Worm (Caenorhabditis elegans) whole organism, midembryonic: ENCODE data around the gene T13A10.1.
"Not testable (repeated sequence)": the region's sequence is repeated elsewhere in the genome, so short reads cannot be mapped to it uniquely, and the experiment has no call there.

Experiments used
- T22C8.4 ChIP-seq: fragments of 200-800 bp; sonication (Bioruptor generic); IDR thresholded peaks from 2 replicates; pipeline ENCODE4 v1.3.6; 2022; ENCODE audit warnings: missing genetic modification characterization, missing compliant biosample characterization
- cog-1 ChIP-seq: sonication (generic microtip); optimal IDR thresholded peaks from 2 replicates; lab custom pipeline; 2016; ENCODE audit warnings: missing genetic modification characterization, missing compliant biosample characterization
- flt-1 ChIP-seq: fragments of 200-800 bp; sonication (Bioruptor generic); IDR thresholded peaks from 2 replicates; pipeline ENCODE4 v1.3.6; 2022; ENCODE audit warnings: missing genetic modification characterization, missing compliant biosample characterization
- klf-2 ChIP-seq: fragments of 200-800 bp; sonication (Bioruptor generic); conservative IDR thresholded peaks from 2 replicates; pipeline ENCODE4 v1.3.6; 2022; ENCODE audit warnings: missing genetic modification reagents, missing genetic modification characterization, missing compliant biosample characterization
- med-1 ChIP-seq: sonication (generic microtip); optimal IDR thresholded peaks from 2 replicates; lab custom pipeline; 2017; ENCODE audit warnings: missing genetic modification characterization, mild to moderate bottlenecking, missing compliant biosample characterization, antibody characterized with exemption, missing genetic modification reagents; ENCODE audit not compliant: insufficient read depth
- ref-1 ChIP-seq: fragments of 200-800 bp; sonication (Bioruptor generic); conservative IDR thresholded peaks from 2 replicates; pipeline ENCODE4 v1.3.6; 2022; ENCODE audit warnings: missing genetic modification reagents, missing genetic modification characterization, missing compliant biosample characterization
- tab-1 ChIP-seq: fragments of 200-800 bp; sonication (Bioruptor generic); IDR thresholded peaks from 2 replicates; pipeline ENCODE4 v1.3.6; 2022; ENCODE audit warnings: missing genetic modification characterization, missing compliant biosample characterization
- ztf-23 ChIP-seq: fragments of 200-800 bp; sonication (Bioruptor generic); IDR thresholded peaks from 2 replicates; pipeline ENCODE4 v1.3.6; 2022; ENCODE audit warnings: missing genetic modification reagents, missing genetic modification characterization, missing compliant biosample characterization
- ztf-29 ChIP-seq: fragments of 200-800 bp; sonication (Bioruptor generic); IDR thresholded peaks from 2 replicates; pipeline ENCODE4 v1.3.6; 2022; ENCODE audit warnings: missing genetic modification reagents, missing genetic modification characterization, missing compliant biosample characterization

T13A10.1 gene

DNA sequence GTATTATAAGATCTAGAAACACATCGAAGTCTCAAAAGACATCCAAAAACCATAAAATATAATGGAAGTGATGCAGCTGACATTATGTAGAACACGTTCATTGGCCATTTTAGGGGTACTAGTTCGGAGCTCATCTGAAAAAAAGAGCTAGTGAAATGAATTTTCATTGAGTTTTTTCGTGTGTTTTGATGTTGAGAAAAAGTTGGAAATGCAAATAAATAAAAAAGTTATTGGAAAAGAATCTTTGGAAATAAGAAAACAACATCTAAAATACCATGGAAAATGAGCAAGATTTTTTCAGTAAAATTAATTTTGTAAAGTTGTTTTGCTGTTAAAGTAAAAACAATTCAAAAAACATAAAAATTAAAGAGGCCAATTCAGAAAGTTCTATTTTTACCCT, 14.9 kb downstream of the T13A10.1 start, which contains the start of gene srv-24:
TSS of gene srv-24 (minus strand) at position 101 of the 400 bp plus-strand sequence.
- TF ChIP-seq tab-1 (no peak), med-1 (GFP tag; lab: Kevin White, UChicago) (no peak), ztf-23 (GFP tag; lab: Robert Waterston, UW) (no peak), ztf-29 (GFP tag; lab: Robert Waterston, UW) (no peak)

DNA sequence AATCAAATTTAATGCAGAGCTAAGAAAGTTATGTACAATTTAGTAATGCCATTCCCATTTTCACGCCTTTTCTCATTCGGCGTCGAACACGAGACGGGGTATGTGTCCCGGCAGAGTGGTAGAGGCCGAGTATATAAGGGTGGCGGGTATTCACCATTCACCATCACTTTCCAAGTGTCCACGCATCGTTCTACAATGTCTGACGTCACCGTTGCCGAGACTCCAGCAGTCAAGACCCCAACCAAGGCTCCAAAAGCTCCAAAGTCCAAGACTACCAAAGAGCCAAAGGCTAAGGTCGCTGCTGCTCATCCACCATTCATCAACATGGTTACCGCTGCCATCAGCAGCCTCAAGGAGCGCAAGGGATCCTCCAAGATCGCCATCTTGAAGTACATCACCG, 18.2 kb downstream of the T13A10.1 start, which contains the start of gene hil-2:
TSS of gene hil-2 (plus strand) at position 160 of the 400 bp plus-strand sequence.
- no peak for TF ChIP-seq klf-2 (GFP tag; lab: Robert Waterston, UW)
- TF ChIP-seq ztf-29 (GFP tag; lab: Robert Waterston, UW) = no peak
- no peak for TF ChIP-seq ztf-23 (GFP tag; lab: Robert Waterston, UW)
- no peak for TF ChIP-seq T22C8.4 (GFP tag; lab: Robert Waterston, UW)
- TF ChIP-seq flt-1 (GFP tag; lab: Robert Waterston, UW) = peak; percentile 75; the same call in 1 of the 2 replicates

DNA sequence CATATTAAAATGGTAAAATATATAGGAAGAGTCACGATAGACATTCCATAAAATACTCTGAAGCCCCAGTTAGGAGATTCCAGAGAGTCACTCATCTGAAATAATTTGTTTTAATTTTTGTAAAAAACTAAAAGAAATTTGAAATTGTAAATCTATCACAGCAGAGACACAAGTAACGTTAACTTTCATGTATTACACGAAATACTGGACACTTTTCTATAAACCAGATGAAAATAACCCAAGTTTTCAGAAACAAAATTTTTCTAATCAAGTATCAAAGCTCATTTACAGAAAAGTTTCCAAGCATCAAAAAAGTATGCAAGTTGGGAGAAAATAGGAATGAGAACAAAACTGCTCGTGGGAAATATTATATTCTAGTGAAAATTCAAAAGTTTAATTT, 22.4 kb downstream of the T13A10.1 start, which contains the start of gene srv-27:
TSS of gene srv-27 (minus strand) at position 101 of the 400 bp plus-strand sequence.
- TF ChIP-seq flt-1 (GFP tag; lab: Robert Waterston, UW) (no peak), med-1 (GFP tag; lab: Kevin White, UChicago) (no peak), tab-1 (no peak), T22C8.4 (GFP tag; lab: Robert Waterston, UW) (no peak), ref-1 (GFP tag; lab: Robert Waterston, UW) (no peak), klf-2 (GFP tag; lab: Robert Waterston, UW) (no peak), ztf-29 (GFP tag; lab: Robert Waterston, UW) (no peak), cog-1 (tag; lab: Kevin White, UChicago) (no peak), ztf-23 (GFP tag; lab: Robert Waterston, UW) (no peak)

DNA sequence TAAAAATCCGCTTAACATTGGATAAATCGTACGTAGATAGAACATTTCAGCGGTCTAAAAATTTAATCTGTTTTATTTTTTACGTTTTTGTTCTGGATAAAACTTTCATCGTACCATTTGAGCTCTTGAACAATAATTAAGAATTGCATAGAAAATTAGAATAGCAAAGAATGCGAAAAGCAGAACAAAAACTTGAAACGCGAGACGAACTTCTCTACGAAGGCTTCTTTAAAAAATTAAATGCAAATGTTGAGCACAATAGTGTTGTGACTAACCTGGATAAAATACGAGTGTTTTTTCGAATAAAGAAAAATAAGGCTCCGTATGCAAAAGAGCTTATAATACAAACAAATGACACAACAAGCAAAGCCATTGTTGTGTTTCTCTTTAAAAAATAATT, 23.6 kb downstream of the T13A10.1 start:
- TF ChIP-seq ztf-29 (GFP tag; lab: Robert Waterston, UW) (no peak), flt-1 (GFP tag; lab: Robert Waterston, UW) (no peak), ref-1 (GFP tag; lab: Robert Waterston, UW) (no peak), klf-2 (GFP tag; lab: Robert Waterston, UW) (no peak), T22C8.4 (GFP tag; lab: Robert Waterston, UW) (no peak)

DNA sequence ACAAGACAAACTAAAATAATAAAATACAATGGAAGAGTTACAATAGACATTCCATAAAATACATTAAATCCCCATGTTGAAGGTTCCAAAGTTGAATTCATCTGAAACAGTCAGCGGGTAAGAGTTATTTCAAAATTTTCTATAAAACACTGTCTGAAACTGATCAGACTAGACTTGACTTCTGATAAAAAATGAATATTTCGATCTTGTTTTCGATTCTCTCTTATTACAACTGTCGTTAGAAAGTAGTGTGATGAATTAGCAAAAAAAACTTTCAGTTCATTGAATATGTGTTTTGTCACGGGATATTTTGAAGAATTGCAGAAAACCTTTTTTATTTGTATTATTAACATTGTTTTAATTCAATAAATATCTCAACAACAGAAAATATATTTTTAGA, 25.9 kb downstream of the T13A10.1 start, which contains the start of gene srv-26:
TSS of gene srv-26 (minus strand) at position 101 of the 400 bp plus-strand sequence.
- no peak for TF ChIP-seq ztf-23 (GFP tag; lab: Robert Waterston, UW)
- TF ChIP-seq flt-1 (GFP tag; lab: Robert Waterston, UW) = no peak
- TF ChIP-seq ztf-29 (GFP tag; lab: Robert Waterston, UW) = no peak
- TF ChIP-seq tab-1 = no peak
- TF ChIP-seq cog-1 (tag; lab: Kevin White, UChicago) = no peak
- TF ChIP-seq ref-1 (GFP tag; lab: Robert Waterston, UW) = no peak
- no peak for TF ChIP-seq med-1 (GFP tag; lab: Kevin White, UChicago)
- no peak for TF ChIP-seq T22C8.4 (GFP tag; lab: Robert Waterston, UW)
- no peak for TF ChIP-seq klf-2 (GFP tag; lab: Robert Waterston, UW)

DNA sequence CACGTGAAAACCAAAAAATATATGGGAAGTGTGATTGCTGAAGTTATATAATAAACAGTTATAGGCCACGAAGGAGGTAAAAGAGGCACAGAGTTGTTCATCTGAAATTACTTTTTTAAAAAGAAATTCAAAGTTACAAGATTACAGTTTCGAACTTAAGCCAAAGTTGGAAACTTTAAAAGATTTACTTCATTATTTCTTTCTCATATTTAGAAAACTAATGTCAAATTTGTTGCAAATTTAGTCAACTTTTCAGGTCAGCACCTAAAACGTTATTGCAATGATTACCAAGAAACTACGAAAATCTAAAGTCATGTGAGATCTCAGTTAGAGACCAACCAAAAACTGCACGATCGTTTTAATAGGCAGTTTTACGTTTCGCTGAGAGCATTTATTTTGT, 27.8 kb downstream of the T13A10.1 start, which contains the start of gene srv-25:
TSS of gene srv-25 (minus strand) at position 101 of the 400 bp plus-strand sequence.
- TF ChIP-seq ztf-29 (GFP tag; lab: Robert Waterston, UW) = no peak
- no peak for TF ChIP-seq ref-1 (GFP tag; lab: Robert Waterston, UW)
- TF ChIP-seq cog-1 (tag; lab: Kevin White, UChicago) = no peak
- TF ChIP-seq ztf-23 (GFP tag; lab: Robert Waterston, UW) = no peak
- TF ChIP-seq klf-2 (GFP tag; lab: Robert Waterston, UW) = no peak

DNA sequence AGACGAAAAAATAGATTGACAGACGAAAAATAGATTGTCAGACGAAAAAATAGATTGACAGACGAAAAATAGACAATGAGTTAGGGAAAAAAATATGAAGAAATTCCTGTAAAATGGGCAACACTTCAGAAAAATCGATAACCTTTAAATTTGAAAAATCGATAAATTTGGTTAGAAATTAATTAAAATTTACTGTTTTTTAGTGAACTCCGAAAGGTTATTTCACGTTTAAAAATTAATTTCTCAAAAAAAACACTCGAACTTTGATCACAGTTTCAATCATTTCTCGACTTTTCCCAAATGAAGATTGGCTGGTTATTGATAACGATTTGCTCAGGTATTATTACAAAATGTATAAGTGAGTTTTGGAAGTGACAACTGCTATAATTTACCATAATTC, 31.6 kb downstream of the T13A10.1 start, which contains the start of gene csp-2:
TSS of gene csp-2 (plus strand) at position 301 of the 400 bp plus-strand sequence.
- TF ChIP-seq med-1 (GFP tag; lab: Kevin White, UChicago) = no peak
- no peak for TF ChIP-seq flt-1 (GFP tag; lab: Robert Waterston, UW)
- TF ChIP-seq ztf-23 (GFP tag; lab: Robert Waterston, UW) = no peak
- no peak for TF ChIP-seq cog-1 (tag; lab: Kevin White, UChicago)
- TF ChIP-seq tab-1 = no peak
- TF ChIP-seq ref-1 (GFP tag; lab: Robert Waterston, UW) = no peak
- TF ChIP-seq ztf-29 (GFP tag; lab: Robert Waterston, UW) = no peak
- TF ChIP-seq T22C8.4 (GFP tag; lab: Robert Waterston, UW) = no peak
- TF ChIP-seq klf-2 (GFP tag; lab: Robert Waterston, UW) = no peak

DNA sequence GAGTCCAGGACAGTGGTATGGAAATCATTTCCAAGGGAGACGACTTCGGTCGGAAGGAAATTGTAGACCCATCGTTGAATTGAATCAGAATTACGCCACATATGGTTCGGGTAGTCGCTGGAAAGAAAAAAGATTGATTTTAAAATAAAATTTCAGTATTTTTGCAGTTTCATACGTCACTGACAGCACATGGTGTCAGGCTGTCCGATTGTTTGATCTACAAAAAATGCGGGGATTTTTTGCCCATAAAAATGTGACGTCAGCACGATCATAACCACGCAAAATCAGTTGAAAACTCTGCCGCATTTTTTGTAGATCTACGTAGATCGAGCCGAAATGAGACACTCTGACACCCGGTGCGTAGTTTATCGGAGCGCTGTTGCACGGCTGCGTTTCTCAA, 41.5 kb downstream of the T13A10.1 start, which contains the start of gene Y73B6BL.12:
TSS of gene Y73B6BL.12 (minus strand) at position 101 of the 400 bp plus-strand sequence.
- not testable (repeated sequence) for TF ChIP-seq flt-1 (GFP tag; lab: Robert Waterston, UW); med-1 (GFP tag; lab: Kevin White, UChicago); T22C8.4 (GFP tag; lab: Robert Waterston, UW)

DNA sequence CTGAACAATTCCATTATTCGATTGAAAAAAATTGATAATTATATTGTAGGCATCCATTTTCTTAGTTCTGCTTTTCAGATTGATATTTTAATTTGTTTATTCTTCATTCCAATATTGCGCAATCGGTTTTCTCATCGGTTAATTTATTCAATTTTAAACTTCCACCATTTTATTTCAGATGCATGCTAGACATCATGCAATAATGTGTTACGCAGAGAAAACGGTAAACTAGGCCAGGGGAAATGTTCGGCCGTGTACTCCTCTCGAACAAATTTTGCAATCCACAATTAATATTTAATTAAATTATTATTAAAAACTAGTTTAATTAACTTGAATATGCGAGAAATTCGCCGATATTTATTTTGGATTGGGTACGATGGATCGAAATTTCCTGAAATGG, 45.8 kb downstream of the T13A10.1 start, which contains the start of gene Y73B6BL.29:
TSS of gene Y73B6BL.29 (plus strand) at position 263 of the 400 bp plus-strand sequence.
- TF ChIP-seq flt-1 (GFP tag; lab: Robert Waterston, UW) = peak; percentile 62; the same call in 1 of the 2 replicates
- TF ChIP-seq tab-1 = no peak
- TF ChIP-seq cog-1 (tag; lab: Kevin White, UChicago) = peak; percentile 76
- TF ChIP-seq ref-1 (GFP tag; lab: Robert Waterston, UW) = no peak
- TF ChIP-seq klf-2 (GFP tag; lab: Robert Waterston, UW) = 0 out of 2 replicates have a peak, but pooled peaks have one; percentile 60
- peak; percentile 38; the same call in 1 of the 2 replicates for TF ChIP-seq T22C8.4 (GFP tag; lab: Robert Waterston, UW)
- no peak for TF ChIP-seq med-1 (GFP tag; lab: Kevin White, UChicago)
- TF ChIP-seq ztf-23 (GFP tag; lab: Robert Waterston, UW) = peak; percentile 67; the same call in 1 of the 2 replicates
- TF ChIP-seq ztf-29 (GFP tag; lab: Robert Waterston, UW) = no peak
